Fruit fly (Drosophila melanogaster) whole organism, prepupa: ENCODE measurements around the gene mamo.

Experiments used
- CG10631 ChIP-seq: fragments of 200-800 bp; sonication (Bioruptor generic); optimal IDR thresholded peaks from 2 replicates; lab custom pipeline; 2016; ENCODE audit warnings: missing biosample characterization, missing genetic modification characterization
- CG10669 ChIP-seq: fragments of 200-800 bp; sonication (Bioruptor generic); optimal IDR thresholded peaks from 3 replicates; lab custom pipeline; 2018; ENCODE audit warnings: missing biosample characterization, mild to moderate bottlenecking, missing genetic modification characterization, moderate library complexity
- CG11294 ChIP-seq: fragments of 200-800 bp; sonication (Bioruptor generic); IDR thresholded peaks from 2 replicates; pipeline ENCODE4 v1.3.6; 2022; ENCODE audit warnings: missing biosample characterization, missing genetic modification characterization
- CG11762 ChIP-seq: fragments of 200-800 bp; sonication (Bioruptor generic); optimal IDR thresholded peaks from 3 replicates; lab custom pipeline; 2016; ENCODE audit warnings: missing biosample characterization, missing genetic modification characterization; ENCODE audit not compliant: insufficient read depth
- CG11902 ChIP-seq: fragments of 200-800 bp; sonication (Bioruptor generic); optimal IDR thresholded peaks from 3 replicates; lab custom pipeline; 2016; ENCODE audit warnings: missing biosample characterization, missing genetic modification characterization
- CG15336 ChIP-seq: fragments of 200-800 bp; sonication (Bioruptor generic); IDR thresholded peaks from 2 replicates; pipeline ENCODE4 v1.3.6; 2022; ENCODE audit warnings: missing biosample characterization, missing genetic modification characterization
- CG1621 ChIP-seq: fragments of 200-800 bp; sonication (Bioruptor generic); optimal IDR thresholded peaks from 3 replicates; lab custom pipeline; 2018; ENCODE audit warnings: missing biosample characterization, mild to moderate bottlenecking, missing genetic modification characterization
- CG16779 ChIP-seq: fragments of 200-800 bp; sonication (Bioruptor generic); optimal IDR thresholded peaks from 3 replicates; lab custom pipeline; 2017; ENCODE audit warnings: missing biosample characterization, mild to moderate bottlenecking, missing genetic modification characterization
- CG3032 ChIP-seq: fragments of 200-800 bp; optimal IDR thresholded peaks from 2 replicates; lab custom pipeline; 2019; ENCODE audit warnings: missing biosample characterization, mild to moderate bottlenecking, missing genetic modification characterization, moderate library complexity
- CG34406 ChIP-seq: fragments of 200-800 bp; sonication (Bioruptor generic); optimal IDR thresholded peaks from 3 replicates; lab custom pipeline; 2016; ENCODE audit warnings: missing biosample characterization, missing genetic modification characterization
- CG6163 ChIP-seq: fragments of 200-800 bp; sonication (Bioruptor generic); IDR thresholded peaks from 3 replicates; pipeline ENCODE4 v1.3.6; 2022; ENCODE audit warnings: missing biosample characterization, missing genetic modification characterization
- CG6276 ChIP-seq: fragments of 200-800 bp; sonication (Bioruptor generic); optimal IDR thresholded peaks from 2 replicates; lab custom pipeline; 2017; ENCODE audit warnings: missing biosample characterization, mild to moderate bottlenecking, missing genetic modification characterization
- CG6792 ChIP-seq: fragments of 200-800 bp; sonication (Bioruptor generic); optimal IDR thresholded peaks from 3 replicates; lab custom pipeline; 2016; ENCODE audit warnings: missing biosample characterization, missing genetic modification characterization
- CG7368 ChIP-seq: fragments of 200-800 bp; sonication (Bioruptor generic); optimal IDR thresholded peaks from 3 replicates; lab custom pipeline; 2016; ENCODE audit warnings: missing biosample characterization, missing genetic modification characterization
- CG8632 ChIP-seq: fragments of 200-800 bp; sonication (Bioruptor generic); optimal IDR thresholded peaks from 3 replicates; lab custom pipeline; 2016; ENCODE audit warnings: missing biosample characterization, missing genetic modification characterization
- CG9139 ChIP-seq: fragments of 200-800 bp; sonication (Bioruptor generic); optimal IDR thresholded peaks from 3 replicates; lab custom pipeline; 2017; ENCODE audit warnings: missing biosample characterization, mild to moderate bottlenecking, missing genetic modification characterization
- Eip75B ChIP-seq: fragments of 200-800 bp; sonication (Bioruptor generic); optimal IDR thresholded peaks from 3 replicates; lab custom pipeline; 2016; ENCODE audit warnings: missing biosample characterization, missing genetic modification characterization
- Eip93F ChIP-seq: fragments of 200-800 bp; sonication (Bioruptor generic); optimal IDR thresholded peaks from 2 replicates; lab custom pipeline; 2016; ENCODE audit warnings: missing biosample characterization, mild to moderate bottlenecking, missing genetic modification characterization
- Ets21C ChIP-seq: fragments of 200-800 bp; sonication (Bioruptor generic); optimal IDR thresholded peaks from 3 replicates; lab custom pipeline; 2016; ENCODE audit warnings: missing biosample characterization, missing genetic modification characterization
- Ets96B ChIP-seq: fragments of 200-800 bp; optimal IDR thresholded peaks from 2 replicates; lab custom pipeline; 2019; ENCODE audit warnings: missing biosample characterization, mild to moderate bottlenecking, missing genetic modification characterization, moderate library complexity
- Gug ChIP-seq: fragments of 200-800 bp; sonication (Bioruptor generic); IDR thresholded peaks from 2 replicates; pipeline ENCODE4 v1.3.6; 2022; ENCODE audit warnings: missing biosample characterization, missing genetic modification characterization
- Hr38 ChIP-seq: sonication (Bioruptor generic); optimal IDR thresholded peaks from 2 replicates; lab custom pipeline; 2016; ENCODE audit warnings: missing biosample characterization, missing genetic modification characterization
- Hr39 ChIP-seq: fragments of 200-800 bp; sonication (Bioruptor generic); optimal IDR thresholded peaks from 2 replicates; lab custom pipeline; 2016; ENCODE audit warnings: missing biosample characterization, missing genetic modification characterization
- Hr4 ChIP-seq: fragments of 200-800 bp; sonication (Bioruptor generic); optimal IDR thresholded peaks from 3 replicates; lab custom pipeline; 2016; ENCODE audit warnings: missing biosample characterization, missing genetic modification characterization
- Lpt ChIP-seq: fragments of 200-800 bp; sonication (Bioruptor generic); optimal IDR thresholded peaks from 3 replicates; lab custom pipeline; 2016; ENCODE audit warnings: missing biosample characterization, missing genetic modification characterization
- Met ChIP-seq: fragments of 200-800 bp; sonication (Bioruptor generic); optimal IDR thresholded peaks from 3 replicates; lab custom pipeline; 2016; ENCODE audit warnings: missing biosample characterization, missing genetic modification characterization
- OdsH ChIP-seq: fragments of 200-800 bp; sonication (Bioruptor generic); optimal IDR thresholded peaks from 3 replicates; lab custom pipeline; 2016; ENCODE audit warnings: missing biosample characterization, missing genetic modification characterization
- Smox ChIP-seq: fragments of 200-800 bp; sonication (Bioruptor generic); optimal IDR thresholded peaks from 3 replicates; lab custom pipeline; 2016; ENCODE audit warnings: missing biosample characterization, missing genetic modification characterization
- Sox102F ChIP-seq: fragments of 200-800 bp; sonication (Bioruptor generic); optimal IDR thresholded peaks from 2 replicates; lab custom pipeline; 2016; ENCODE audit warnings: missing biosample characterization, mild to moderate bottlenecking, missing genetic modification characterization
- Sox14 ChIP-seq: fragments of 200-800 bp; sonication (Bioruptor generic); optimal IDR thresholded peaks from 3 replicates; lab custom pipeline; 2016; ENCODE audit warnings: missing biosample characterization, missing genetic modification characterization
- Sox15 ChIP-seq: fragments of 200-800 bp; sonication (Bioruptor generic); optimal IDR thresholded peaks from 3 replicates; lab custom pipeline; 2016; ENCODE audit warnings: missing biosample characterization, missing genetic modification characterization
- achi ChIP-seq: fragments of 200-800 bp; sonication (Bioruptor generic); optimal IDR thresholded peaks from 3 replicates; lab custom pipeline; 2016; ENCODE audit warnings: missing biosample characterization, missing genetic modification characterization
- acj6 ChIP-seq: fragments of 200-800 bp; sonication (Bioruptor generic); optimal IDR thresholded peaks from 3 replicates; lab custom pipeline; 2016; ENCODE audit warnings: missing biosample characterization, missing genetic modification characterization
- cyc ChIP-seq: fragments of 200-800 bp; sonication (Bioruptor generic); optimal IDR thresholded peaks from 3 replicates; lab custom pipeline; 2016; ENCODE audit warnings: missing biosample characterization, missing genetic modification characterization
- dsx ChIP-seq: fragments of 200-800 bp; optimal IDR thresholded peaks from 3 replicates; lab custom pipeline; 2019; ENCODE audit warnings: missing biosample characterization, mild to moderate bottlenecking, missing genetic modification characterization, moderate library complexity; ENCODE audit not compliant: poor library complexity, severe bottlenecking
- eg ChIP-seq: fragments of 200-800 bp; sonication (Bioruptor generic); IDR thresholded peaks from 3 replicates; pipeline ENCODE4 v1.3.6; 2022; ENCODE audit warnings: missing biosample characterization, missing genetic modification characterization
- esn ChIP-seq: fragments of 200-800 bp; sonication (Bioruptor generic); optimal IDR thresholded peaks from 2 replicates; lab custom pipeline; 2016; ENCODE audit warnings: missing biosample characterization, mild to moderate bottlenecking, missing genetic modification characterization, moderate library complexity
- fd59A ChIP-seq: fragments of 200-800 bp; sonication (Bioruptor generic); optimal IDR thresholded peaks from 2 replicates; lab custom pipeline; 2017; ENCODE audit warnings: missing biosample characterization, mild to moderate bottlenecking, missing genetic modification characterization, missing genetic modification reagents
- fd85E ChIP-seq: fragments of 200-800 bp; sonication (Bioruptor generic); optimal IDR thresholded peaks from 3 replicates; lab custom pipeline; 2016; ENCODE audit warnings: missing biosample characterization, missing genetic modification characterization
- lz ChIP-seq: fragments of 200-800 bp; sonication (Bioruptor generic); optimal IDR thresholded peaks from 3 replicates; lab custom pipeline; 2016; ENCODE audit warnings: missing biosample characterization, missing genetic modification characterization
- net ChIP-seq: fragments of 200-800 bp; sonication (Bioruptor generic); optimal IDR thresholded peaks from 3 replicates; lab custom pipeline; 2016; ENCODE audit warnings: missing biosample characterization, missing genetic modification characterization
- pdm3 ChIP-seq: fragments of 200-800 bp; sonication (Bioruptor generic); optimal IDR thresholded peaks from 3 replicates; lab custom pipeline; 2016; ENCODE audit warnings: missing biosample characterization, missing genetic modification characterization
- salr ChIP-seq, 2 experiments: fragments of 200-800 bp; sonication (Bioruptor generic); optimal IDR thresholded peaks; 3 replicates each; lab custom pipeline; 2016 to 2018; ENCODE audit warnings: missing biosample characterization in 2 of 2, missing genetic modification characterization in 2 of 2, mild to moderate bottlenecking in 1 of 2
- spab ChIP-seq: fragments of 200-800 bp; sonication (Bioruptor generic); optimal IDR thresholded peaks from 2 replicates; lab custom pipeline; 2017; ENCODE audit warnings: missing biosample characterization, mild to moderate bottlenecking, missing genetic modification characterization, missing genetic modification reagents
- svp ChIP-seq: fragments of 200-800 bp; sonication (Bioruptor generic); peaks from one replicate; lab custom pipeline; 2016; ENCODE audit warnings: missing biosample characterization, missing genetic modification characterization
- vri ChIP-seq: fragments of 200-800 bp; sonication (Bioruptor generic); optimal IDR thresholded peaks from 3 replicates; lab custom pipeline; 2016; ENCODE audit warnings: missing biosample characterization, mild to moderate bottlenecking, missing genetic modification characterization

mamo gene

DNA sequence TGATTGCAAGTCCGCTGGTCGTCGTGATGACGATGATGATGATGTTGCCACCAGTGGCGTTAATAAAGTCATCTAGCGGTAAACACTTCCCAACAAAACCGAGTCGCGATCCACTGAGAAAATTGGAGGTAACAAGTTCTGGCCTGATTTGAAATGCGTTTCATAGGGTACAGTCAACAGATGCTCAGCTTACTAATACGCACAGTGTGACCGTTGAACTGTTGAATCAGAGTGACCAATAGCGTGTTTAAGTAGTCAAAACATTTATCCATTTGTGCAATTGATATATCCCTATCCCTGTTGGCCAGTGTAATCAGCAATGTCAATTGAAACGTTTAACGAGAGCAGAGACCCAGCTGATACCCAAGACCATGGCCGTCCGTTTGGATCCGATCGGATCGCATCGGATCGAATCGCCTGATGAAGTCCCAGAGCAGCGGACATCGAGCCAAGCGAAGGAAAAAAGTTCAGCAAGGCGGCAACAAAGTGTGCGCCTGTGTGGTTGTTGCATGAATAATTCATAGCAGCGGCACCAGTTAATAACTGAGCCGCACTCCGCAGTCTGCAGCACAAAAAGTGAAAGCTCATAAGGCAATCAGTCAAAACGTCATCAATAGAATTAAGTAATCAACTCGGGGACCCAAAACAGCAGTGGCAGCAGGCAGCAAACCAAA lies 42.1 kb downstream of the mamo start (continued):
- TF ChIP-seq CG15336, result peak; percentile 22; the same call in 1 of the 2 replicates
- TF ChIP-seq Ets96B (tag; lab: Kevin White, UChicago), result peak; percentile 41
- TF ChIP-seq eg (GFP tag; lab: Robert Waterston, UW), result peak; percentile 42; the same call in 1 of the 3 replicates
- peak; percentile 38 for TF ChIP-seq Hr39
- no peak for TF ChIP-seq CG7368 (GFP tag; lab: Kevin White, UChicago)
- TF ChIP-seq CG3032 (tag; lab: Kevin White, UChicago), result peak; percentile 65
- peak; percentile 4 for TF ChIP-seq Sox15 (GFP tag; lab: Kevin White, UChicago)
- no peak for TF ChIP-seq Gug (GFP tag; lab: Robert Waterston, UW)
- TF ChIP-seq Hr38 (GFP tag; lab: Kevin White, UChicago), result no peak
- no peak for TF ChIP-seq Sox102F (GFP tag; lab: Kevin White, UChicago)
- peak; percentile 45 for TF ChIP-seq Hr4 (GFP tag; lab: Kevin White, UChicago)
- peak; percentile 62 for TF ChIP-seq svp (GFP tag; lab: Kevin White, UChicago)
- TF ChIP-seq CG10669 (GFP tag; lab: Kevin White, UChicago), result peak; percentile 59
- no peak for TF ChIP-seq CG11902
- peak; percentile 11 for TF ChIP-seq achi (GFP tag; lab: Kevin White, UChicago)
- peak; percentile 14 for TF ChIP-seq net (GFP tag; lab: Kevin White, UChicago)
- no peak for TF ChIP-seq CG11294 (GFP tag; lab: Robert Waterston, UW)
- no peak for TF ChIP-seq CG16779
- peak; percentile 72 for TF ChIP-seq dsx (GFP tag; lab: Kevin White, UChicago)
- TF ChIP-seq fd85E, result no peak
- TF ChIP-seq Lpt (GFP tag; lab: Kevin White, UChicago), result no peak
- TF ChIP-seq CG34406 (GFP tag; lab: Kevin White, UChicago), result no peak
- peak; percentile 30 for TF ChIP-seq Eip75B (GFP tag; lab: Kevin White, UChicago)
- TF ChIP-seq pdm3 (GFP tag; lab: Kevin White, UChicago), result peak; percentile 17
- TF ChIP-seq Met, result peak; percentile 27

DNA sequence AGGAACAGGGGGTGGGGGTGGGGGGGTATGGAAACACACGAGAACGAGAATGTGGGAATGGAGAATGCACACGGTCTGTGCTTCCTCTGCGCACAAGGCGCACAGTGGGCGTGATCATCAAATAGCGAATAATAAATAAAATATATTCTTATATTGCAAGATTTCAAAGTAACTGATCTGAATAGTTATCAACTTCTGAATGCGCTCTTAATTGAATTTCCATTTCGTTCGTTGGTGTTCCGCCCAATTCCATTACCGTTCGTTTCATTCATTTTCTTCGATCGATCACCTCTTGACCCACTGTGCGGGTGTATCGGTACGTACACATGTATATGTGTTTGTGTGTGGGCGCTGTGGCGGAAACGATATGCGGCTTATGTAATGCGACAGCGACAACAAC lies 54.1 kb downstream of the mamo start:
- TF ChIP-seq CG1621 (no peak), CG3032 (tag; lab: Kevin White, UChicago) (peak; percentile 48), Sox15 (GFP tag; lab: Kevin White, UChicago) (peak; percentile 33), CG10631 (GFP tag; lab: Kevin White, UChicago) (peak; percentile 34), Eip93F (GFP tag; lab: Kevin White, UChicago) (no peak), CG10669 (GFP tag; lab: Kevin White, UChicago) (peak; percentile 10), CG7368 (GFP tag; lab: Kevin White, UChicago) (no peak), esn (GFP tag; lab: Kevin White, UChicago) (peak; percentile 44), CG6792 (GFP tag; lab: Kevin White, UChicago) (peak; percentile 17), CG6163 (GFP tag; lab: Robert Waterston, UW) (no peak), dsx (GFP tag; lab: Kevin White, UChicago) (no peak), fd59A (GFP tag; lab: Kevin White, UChicago) (peak; percentile 51), CG34406 (GFP tag; lab: Kevin White, UChicago) (peak; percentile 43), eg (GFP tag; lab: Robert Waterston, UW) (no peak), Met (peak; percentile 31), CG6276 (GFP tag; lab: Kevin White, UChicago) (no peak), OdsH (GFP tag; lab: Kevin White, UChicago) (peak; percentile 39), CG9139 (no peak), fd85E (no peak), Gug (GFP tag; lab: Robert Waterston, UW) (no peak), Smox (GFP tag; lab: Kevin White, UChicago) (peak; percentile 30), Hr4 (GFP tag; lab: Kevin White, UChicago) (peak; percentile 71), CG11902 (peak; percentile 13), acj6 (GFP tag; lab: Kevin White, UChicago) (peak; percentile 89), Ets21C (no peak), salr (GFP tag; optimal IDR thresholded peaks at IDR 0.05; lab: Kevin White, UChicago) (peak in 1 of 2 experiments; percentile 23), Eip75B (GFP tag; lab: Kevin White, UChicago) (peak; percentile 6), lz (GFP tag; lab: Kevin White, UChicago) (peak; percentile 68), CG8632 (peak; percentile 40), CG16779 (peak; percentile 57), spab (GFP tag; lab: Kevin White, UChicago) (peak; percentile 42), CG11762 (GFP tag; lab: Kevin White, UChicago) (no peak), cyc (peak; percentile 23), vri (GFP tag; lab: Kevin White, UChicago) (peak; percentile 38), Hr39 (no peak), Sox14 (GFP tag; lab: Kevin White, UChicago) (peak; percentile 25), achi (GFP tag; lab: Kevin White, UChicago) (peak; percentile 20), Sox102F (GFP tag; lab: Kevin White, UChicago) (no peak), svp (GFP tag; lab: Kevin White, UChicago) (peak; percentile 80), Hr38 (GFP tag; lab: Kevin White, UChicago) (no peak), CG11294 (GFP tag; lab: Robert Waterston, UW) (no peak)
